Worm (Caenorhabditis elegans) whole organism, late embryonic: ENCODE results near the gene C33B4.5.

Source experiments
- C08G9.2 ChIP-seq: sonication (generic microtip); optimal IDR thresholded peaks from 2 replicates; lab custom pipeline; 2016; ENCODE audit warnings: mild to moderate bottlenecking, missing genetic modification characterization, moderate library complexity, missing compliant biosample characterization
- T23F11.4 ChIP-seq: fragments of 200-800 bp; sonication (Bioruptor generic); optimal IDR thresholded peaks from 2 replicates; lab custom pipeline; 2018; ENCODE audit warnings: mild to moderate bottlenecking, missing genetic modification characterization, missing compliant biosample characterization
- Y22D7AL.16 ChIP-seq: sonication (generic microtip); optimal IDR thresholded peaks from 2 replicates; lab custom pipeline; 2016; ENCODE audit warnings: missing genetic modification characterization, missing compliant biosample characterization
- ahr-1 ChIP-seq: sonication (generic microtip); optimal IDR thresholded peaks from 2 replicates; lab custom pipeline; 2016; ENCODE audit warnings: missing genetic modification characterization, missing compliant biosample characterization
- ceh-14 ChIP-seq: sonication (generic microtip); optimal IDR thresholded peaks from 2 replicates; lab custom pipeline; 2016; ENCODE audit warnings: missing genotype, missing genetic modification characterization, missing compliant biosample characterization
- ceh-18 ChIP-seq: sonication (generic microtip); optimal IDR thresholded peaks from 2 replicates; lab custom pipeline; 2016; ENCODE audit warnings: missing genetic modification characterization, missing compliant biosample characterization
- ceh-19 ChIP-seq: fragments of 200-800 bp; sonication (Bioruptor generic); optimal IDR thresholded peaks from 2 replicates; lab custom pipeline; 2018; ENCODE audit warnings: mild to moderate bottlenecking, missing genetic modification characterization, missing compliant biosample characterization
- ceh-2 ChIP-seq: sonication (generic microtip); optimal IDR thresholded peaks from 2 replicates; lab custom pipeline; 2016; ENCODE audit warnings: missing genotype, missing genetic modification characterization, missing compliant biosample characterization
- ceh-22 ChIP-seq: sonication (generic microtip); optimal IDR thresholded peaks from 2 replicates; lab custom pipeline; 2017; ENCODE audit warnings: missing biosample characterization, missing genetic modification characterization
- ceh-24 ChIP-seq: sonication (generic microtip); optimal IDR thresholded peaks from 2 replicates; lab custom pipeline; 2016; ENCODE audit warnings: mild to moderate bottlenecking, missing genetic modification characterization, missing compliant biosample characterization
- ceh-30 ChIP-seq: fragments of 150-350 bp; optimal IDR thresholded peaks from 2 replicates; lab custom pipeline; 2014; ENCODE audit warnings: missing biosample characterization, missing genetic modification characterization
- ceh-31 ChIP-seq: sonication (generic microtip); optimal IDR thresholded peaks from 2 replicates; lab custom pipeline; 2016; ENCODE audit warnings: missing genetic modification characterization, missing compliant biosample characterization
- ceh-34 ChIP-seq: sonication (generic microtip); optimal IDR thresholded peaks from 2 replicates; lab custom pipeline; 2016; ENCODE audit warnings: mild to moderate bottlenecking, missing genetic modification characterization, missing compliant biosample characterization
- ceh-45 ChIP-seq: fragments of 200-800 bp; sonication (Bioruptor generic); IDR thresholded peaks from 2 replicates; pipeline ENCODE4 v1.3.6; 2022; ENCODE audit warnings: missing genetic modification reagents, missing genetic modification characterization, missing compliant biosample characterization
- ceh-48 ChIP-seq: sonication (generic microtip); optimal IDR thresholded peaks from 2 replicates; lab custom pipeline; 2016; ENCODE audit warnings: missing genetic modification characterization, inconsistent platforms, missing compliant biosample characterization
- ceh-6 ChIP-seq: fragments of 200-800 bp; sonication (Bioruptor generic); optimal IDR thresholded peaks from 2 replicates; lab custom pipeline; 2018; ENCODE audit warnings: mild to moderate bottlenecking, missing genetic modification characterization, missing compliant biosample characterization
- dve-1 ChIP-seq: sonication (generic microtip); optimal IDR thresholded peaks from 2 replicates; lab custom pipeline; 2017; ENCODE audit warnings: antibody characterized with exemption, mild to moderate bottlenecking, missing genetic modification characterization, missing compliant biosample characterization
- elt-2 ChIP-seq: sonication (generic microtip); optimal IDR thresholded peaks from 2 replicates; lab custom pipeline; 2016; ENCODE audit warnings: missing genetic modification reagents, missing genetic modification characterization, missing compliant biosample characterization
- elt-4 ChIP-seq: sonication (generic microtip); optimal IDR thresholded peaks from 2 replicates; lab custom pipeline; 2016; ENCODE audit warnings: missing genetic modification characterization, missing compliant biosample characterization
- ets-4 ChIP-seq: sonication (generic microtip); optimal IDR thresholded peaks from 2 replicates; lab custom pipeline; 2016; ENCODE audit warnings: missing genetic modification characterization, missing compliant biosample characterization
- fkh-10 ChIP-seq: fragments of 150-350 bp; optimal IDR thresholded peaks from 2 replicates; lab custom pipeline; 2014; ENCODE audit warnings: missing biosample characterization, missing genetic modification reagents, missing genetic modification characterization
- gmeb-2 ChIP-seq: sonication (generic microtip); optimal IDR thresholded peaks from 2 replicates; lab custom pipeline; 2016; ENCODE audit warnings: missing genetic modification characterization, inconsistent platforms, missing compliant biosample characterization
- hlh-13 ChIP-seq: fragments of 200-800 bp; sonication (Bioruptor generic); optimal IDR thresholded peaks from 2 replicates; lab custom pipeline; 2018; ENCODE audit warnings: mild to moderate bottlenecking, missing genetic modification characterization, missing compliant biosample characterization
- hlh-8 ChIP-seq: sonication (generic microtip); optimal IDR thresholded peaks from 2 replicates; lab custom pipeline; 2016; ENCODE audit warnings: missing genotype, missing genetic modification characterization, missing compliant biosample characterization
- lim-6 ChIP-seq: sonication (generic microtip); optimal IDR thresholded peaks from 2 replicates; lab custom pipeline; 2016; ENCODE audit warnings: missing genetic modification characterization, missing compliant biosample characterization
- nhr-11 ChIP-seq: fragments of 150-350 bp; optimal IDR thresholded peaks from 2 replicates; lab custom pipeline; 2014; ENCODE audit warnings: missing biosample characterization, missing genetic modification characterization
- nhr-232 ChIP-seq: sonication (generic microtip); optimal IDR thresholded peaks from 2 replicates; lab custom pipeline; 2016; ENCODE audit warnings: missing genetic modification characterization, missing compliant biosample characterization
- npax-4 ChIP-seq: sonication (generic microtip); optimal IDR thresholded peaks from 2 replicates; lab custom pipeline; 2016; ENCODE audit warnings: missing genetic modification characterization, missing compliant biosample characterization
- odd-2 ChIP-seq: sonication (generic microtip); optimal IDR thresholded peaks from 2 replicates; lab custom pipeline; 2017; ENCODE audit warnings: antibody characterized with exemption, mild to moderate bottlenecking, missing genetic modification characterization, missing compliant biosample characterization
- pat-9 ChIP-seq: fragments of 200-800 bp; sonication (Bioruptor generic); optimal IDR thresholded peaks from 2 replicates; lab custom pipeline; 2018; ENCODE audit warnings: mild to moderate bottlenecking, missing genetic modification characterization, moderate library complexity, missing compliant biosample characterization
- pha-2 ChIP-seq: sonication (generic microtip); optimal IDR thresholded peaks from 2 replicates; lab custom pipeline; 2017; ENCODE audit warnings: mild to moderate bottlenecking, missing genetic modification characterization, missing compliant biosample characterization
- pqm-1 ChIP-seq: sonication (generic microtip); optimal IDR thresholded peaks from 2 replicates; lab custom pipeline; 2016; ENCODE audit warnings: missing genetic modification characterization, missing compliant biosample characterization
- sox-2 ChIP-seq: fragments of 200-800 bp; sonication (Bioruptor generic); IDR thresholded peaks from 2 replicates; pipeline ENCODE4 v1.3.6; 2022; ENCODE audit warnings: missing genetic modification reagents, missing genetic modification characterization, missing compliant biosample characterization
- sox-4 ChIP-seq: sonication (generic microtip); optimal IDR thresholded peaks from 2 replicates; lab custom pipeline; 2017; ENCODE audit warnings: mild to moderate bottlenecking, missing genetic modification characterization, inconsistent platforms, missing compliant biosample characterization
- syd-9 ChIP-seq: sonication (generic microtip); optimal IDR thresholded peaks from 2 replicates; lab custom pipeline; 2016; ENCODE audit warnings: mild to moderate bottlenecking, missing genetic modification characterization, moderate library complexity, missing compliant biosample characterization
- ttx-3 ChIP-seq: sonication (generic microtip); optimal IDR thresholded peaks from 2 replicates; lab custom pipeline; 2016; ENCODE audit warnings: missing genetic modification reagents, missing genetic modification characterization, missing compliant biosample characterization
- unc-3 ChIP-seq, 2 experiments: fragments of 200-800 bp in 1 of 2; sonication (Bioruptor generic) in 1 of 2; sonication (generic microtip) in 1 of 2; conservative IDR thresholded peaks in 1 of 2; optimal IDR thresholded peaks in 1 of 2; 2 replicates each; pipeline versions ENCODE4 v1.3.6 to Lab custom; 2016 to 2022; ENCODE audit warnings: missing compliant biosample characterization in 2 of 2, missing genetic modification characterization in 2 of 2, missing genetic modification reagents in 1 of 2
- unc-42 ChIP-seq: sonication (generic microtip); optimal IDR thresholded peaks from 2 replicates; lab custom pipeline; 2016; ENCODE audit warnings: missing genotype, missing genetic modification characterization, missing compliant biosample characterization
- zip-5 ChIP-seq: sonication (generic microtip); optimal IDR thresholded peaks from 2 replicates; lab custom pipeline; 2016; ENCODE audit warnings: missing genetic modification characterization, missing compliant biosample characterization

Gene C33B4.5

ce11 chrII:11353471-11353870 lies 29.7 kb upstream of the C33B4.5 start:
- TF ChIP-seq npax-4 (tag; lab: Kevin White, UChicago) (no peak), unc-42 (tag; lab: Kevin White, UChicago) (peak; percentile 76), C08G9.2 (tag; lab: Kevin White, UChicago) (no peak), ceh-6 (GFP tag; lab: Kevin White, UChicago) (no peak), ceh-22 (tag; lab: Kevin White, UChicago) (no peak), syd-9 (tag; lab: Kevin White, UChicago) (no peak), ceh-31 (tag; lab: Kevin White, UChicago) (no peak)

ce11 chrII:11361751-11362150 lies 21.4 kb upstream of the C33B4.5 start:
- TF ChIP-seq ttx-3 (tag; lab: Kevin White, UChicago) (no peak), lim-6 (no peak), pha-2 (no peak), dve-1 (tag; lab: Kevin White, UChicago) (no peak), pat-9 (tag; lab: Kevin White, UChicago) (no peak), ceh-30 (tag; lab: Kevin White, UChicago) (no peak), ets-4 (tag; lab: Kevin White, UChicago) (no peak), sox-2 (no peak), unc-3 (GFP tag; conservative IDR thresholded peaks at IDR 0.05; lab: Robert Waterston, UW) (no peak), unc-3 (tag; optimal IDR thresholded peaks at IDR 0.05; lab: Kevin White, UChicago) (no peak), zip-5 (tag; lab: Kevin White, UChicago) (no peak)

ce11 chrII:11371981-11372380 lies 11.1 kb upstream of the C33B4.5 start, which contains the start of gene C33B4.2:
Gene C33B4.2, minus strand, starts transcription at chrII:11372145.
- TF ChIP-seq ceh-14 (no peak), gmeb-2 (tag; lab: Kevin White, UChicago) (no peak), elt-4 (tag; lab: Kevin White, UChicago) (no peak), zip-5 (tag; lab: Kevin White, UChicago) (no peak), ceh-19 (GFP tag; lab: Kevin White, UChicago) (no peak), nhr-11 (tag; lab: Kevin White, UChicago) (no peak), odd-2 (tag; lab: Kevin White, UChicago) (no peak), nhr-232 (tag; lab: Kevin White, UChicago) (no peak), T23F11.4 (GFP tag; lab: Kevin White, UChicago) (no peak), ceh-48 (tag; lab: Kevin White, UChicago) (no peak), pat-9 (tag; lab: Kevin White, UChicago) (no peak), ahr-1 (tag; lab: Kevin White, UChicago) (no peak), hlh-8 (tag; lab: Kevin White, UChicago) (no peak), hlh-13 (no peak)

ce11 chrII:11376026-11376425 lies 7.1 kb upstream of the C33B4.5 start:
- TF ChIP-seq pqm-1 (no peak), sox-4 (no peak), gmeb-2 (tag; lab: Kevin White, UChicago) (no peak), nhr-11 (tag; lab: Kevin White, UChicago) (no peak), fkh-10 (no peak), hlh-13 (no peak), ceh-24 (tag; lab: Kevin White, UChicago) (no peak), ceh-18 (tag; lab: Kevin White, UChicago) (no peak), elt-2 (tag; lab: Kevin White, UChicago) (no peak), ceh-2 (tag; lab: Kevin White, UChicago) (no peak), ceh-19 (GFP tag; lab: Kevin White, UChicago) (no peak), ceh-30 (tag; lab: Kevin White, UChicago) (no peak), Y22D7AL.16 (tag; lab: Kevin White, UChicago) (no peak), ceh-45 (no peak), ceh-34 (no peak)
